Fruit fly (Drosophila melanogaster) whole organism, pupa: ENCODE data around the gene Prosalpha4T1.

Experiments used
- CG13204 ChIP-seq: fragments of 200-800 bp; sonication (Bioruptor generic); optimal IDR thresholded peaks from 2 replicates; lab custom pipeline; 2018; ENCODE audit warnings: missing biosample characterization, mild to moderate bottlenecking, missing genetic modification characterization, moderate library complexity
- CG14655 ChIP-seq: fragments of 200-800 bp; sonication (Bioruptor generic); optimal IDR thresholded peaks from 3 replicates; lab custom pipeline; 2017; ENCODE audit warnings: mild to moderate bottlenecking, missing biosample characterization, missing genetic modification reagents, missing genetic modification characterization
- CG32121 ChIP-seq: fragments of 200-800 bp; sonication (Bioruptor generic); IDR thresholded peaks from 2 replicates; pipeline ENCODE4 v1.3.6; 2022; ENCODE audit warnings: missing biosample characterization, missing genetic modification characterization
- CG34367 ChIP-seq: fragments of 200-800 bp; sonication (Bioruptor generic); optimal IDR thresholded peaks from 2 replicates; lab custom pipeline; 2018; ENCODE audit warnings: missing biosample characterization, mild to moderate bottlenecking, missing genetic modification characterization
- gl ChIP-seq: fragments of 200-800 bp; sonication (Bioruptor generic); optimal IDR thresholded peaks from 2 replicates; lab custom pipeline; 2018; ENCODE audit warnings: missing biosample characterization, mild to moderate bottlenecking, missing genetic modification characterization

DNA sequence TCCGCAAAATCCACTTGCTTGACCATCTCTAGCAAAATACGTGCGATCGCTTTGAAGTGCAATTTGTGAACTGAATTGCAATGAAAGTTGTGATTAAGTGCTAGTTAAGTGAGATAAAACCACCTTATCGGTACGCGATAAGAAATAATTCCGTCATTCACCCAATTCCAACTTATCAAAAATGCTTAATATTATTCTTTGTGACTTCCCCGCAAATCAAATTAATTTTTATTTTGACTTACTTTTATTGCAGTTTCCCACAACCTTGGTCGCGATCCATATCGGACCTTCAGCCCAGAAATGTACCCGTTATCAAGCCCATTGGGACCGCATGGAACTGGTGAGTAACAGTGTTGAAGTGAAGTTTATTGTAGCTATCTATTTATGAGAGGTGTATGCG is 23.7 kb upstream of the Prosalpha4T1 start, which contains the start of gene Takl1:
- no peak for TF ChIP-seq CG32121 (GFP tag; lab: Robert Waterston, UW)
- TF ChIP-seq CG34367 (tag; lab: Kevin White, UChicago): no peak
- no peak for TF ChIP-seq gl
- no peak for TF ChIP-seq CG14655
- no peak for TF ChIP-seq CG13204 (GFP tag; lab: Kevin White, UChicago)
